Fruit fly (Drosophila melanogaster): ENCODE measurements around the gene ens.
A peak's percentile ranks its signal among the peaks of the same experiment; 100 is the strongest.

The ens gene

dm6 chr3L:4130743-4131142, 3.6 kb downstream of the ens start:
- no peak for TF ChIP-seq psq (GFP tag; optimal IDR thresholded peaks at IDR 0.05)
- no peak for TF ChIP-seq dmrt93B (GFP tag; optimal IDR thresholded peaks at IDR 0.05)
- TF ChIP-seq Hr83 (GFP tag; optimal IDR thresholded peaks at IDR 0.05; ENCODE audit: poor library complexity, severe bottlenecking): no peak
- no peak for TF ChIP-seq usp (GFP tag; optimal IDR thresholded peaks at IDR 0.05)
- TF ChIP-seq CG9705 (GFP tag; optimal IDR thresholded peaks at IDR 0.05): no peak
- TF ChIP-seq h (GFP tag; optimal IDR thresholded peaks at IDR 0.05): no peak
- no peak for TF ChIP-seq br (GFP tag; optimal IDR thresholded peaks at IDR 0.05)
- TF ChIP-seq pan (optimal IDR thresholded peaks at IDR 0.05): no peak
- no peak for TF ChIP-seq sv (GFP tag; optimal IDR thresholded peaks at IDR 0.05)
- no peak for TF ChIP-seq N (GFP tag; optimal IDR thresholded peaks at IDR 0.05)
- TF ChIP-seq dsf (GFP tag; optimal IDR thresholded peaks at IDR 0.05; ENCODE audit: borderline replicate concordance): no peak
- TF ChIP-seq Myc (optimal IDR thresholded peaks at IDR 0.05): no peak
- TF ChIP-seq jim (GFP tag; optimal IDR thresholded peaks at IDR 0.05): no peak
- no peak for TF ChIP-seq foxo (GFP tag; optimal IDR thresholded peaks at IDR 0.05)
- TF ChIP-seq Hr78 (GFP tag; optimal IDR thresholded peaks at IDR 0.05): no peak
- TF ChIP-seq rgr (GFP tag; optimal IDR thresholded peaks at IDR 0.05): no peak
- TF ChIP-seq Mio (GFP tag; optimal IDR thresholded peaks at IDR 0.05): no peak
- no peak for TF ChIP-seq GATAd (GFP tag; optimal IDR thresholded peaks at IDR 0.05)
- TF ChIP-seq ey (GFP tag; optimal IDR thresholded peaks at IDR 0.05): no peak

- peak; percentile 92 for TF ChIP-seq Dfd (GFP tag; optimal IDR thresholded peaks at IDR 0.05)
- TF ChIP-seq sage (GFP tag; optimal IDR thresholded peaks at IDR 0.05): no peak
These were observed 5.8 kb downstream of the ens start for dm6 chr3L:4128579-4128978.

dm6 chr3L:4125709-4126108, 8.6 kb downstream of the ens start:
- TF ChIP-seq jim (GFP tag; optimal IDR thresholded peaks at IDR 0.05): no peak

dm6 chr3L:4122185-4122767, 12.1 kb downstream of the ens start, which contains the start of gene Chd64:
Gene Chd64 (minus strand): TSS chr3L:4122388.
- TF ChIP-seq Abd-B (GFP tag; optimal IDR thresholded peaks at IDR 0.05) (no peak), pan (optimal IDR thresholded peaks at IDR 0.05) (no peak), Hnf4 (GFP tag; optimal IDR thresholded peaks at IDR 0.05) (no peak), tai (GFP tag; optimal IDR thresholded peaks at IDR 0.05) (no peak), sage (GFP tag; optimal IDR thresholded peaks at IDR 0.05) (peak; percentile 73), HLH106 (tag; optimal IDR thresholded peaks at IDR 0.05) (no peak), h (GFP tag; optimal IDR thresholded peaks at IDR 0.05) (peak; percentile 78), dsf (GFP tag; optimal IDR thresholded peaks at IDR 0.05; ENCODE audit: borderline replicate concordance) (no peak), usp (GFP tag; optimal IDR thresholded peaks at IDR 0.05) (no peak), GATAd (GFP tag; optimal IDR thresholded peaks at IDR 0.05) (no peak), N (GFP tag; optimal IDR thresholded peaks at IDR 0.05) (no peak), OdsH (GFP tag; optimal IDR thresholded peaks at IDR 0.05) (peak; percentile 71), Mio (GFP tag; optimal IDR thresholded peaks at IDR 0.05) (no peak), fru (GFP tag; optimal IDR thresholded peaks at IDR 0.05) (peak; percentile 78), Sp1 (GFP tag; optimal IDR thresholded peaks at IDR 0.05) (peak; percentile 72), jim (GFP tag; optimal IDR thresholded peaks at IDR 0.05) (no peak), ey (GFP tag; optimal IDR thresholded peaks at IDR 0.05) (peak; percentile 48), CG32264 (GFP tag; optimal IDR thresholded peaks at IDR 0.05) (peak; percentile 36), brk (GFP tag; optimal IDR thresholded peaks at IDR 0.05) (peak; percentile 69), CG9705 (GFP tag; optimal IDR thresholded peaks at IDR 0.05) (no peak), Vsx2 (GFP tag; optimal IDR thresholded peaks at IDR 0.05; ENCODE audit: partially characterized antibody) (peak; percentile 79), woc (GFP tag; optimal IDR thresholded peaks at IDR 0.05) (peak; percentile 58), Myc (optimal IDR thresholded peaks at IDR 0.05) (no peak), rgr (GFP tag; optimal IDR thresholded peaks at IDR 0.05) (peak; percentile 70), Rel (GFP tag; optimal IDR thresholded peaks at IDR 0.05) (peak; percentile 84), Rel (tag; optimal IDR thresholded peaks at IDR 0.05) (peak; percentile 71), Hr78 (GFP tag; optimal IDR thresholded peaks at IDR 0.05) (no peak), CrebA (GFP tag; optimal IDR thresholded peaks at IDR 0.05; ENCODE audit: borderline replicate concordance) (no peak), foxo (GFP tag; optimal IDR thresholded peaks at IDR 0.05) (no peak), dl (GFP tag; optimal IDR thresholded peaks at IDR 0.05; ENCODE audit: insufficient read depth in 1 of 2, partially characterized antibody in 2 of 2) (no peak), sv (GFP tag; optimal IDR thresholded peaks at IDR 0.05) (no peak), Jra (GFP tag; optimal IDR thresholded peaks at IDR 0.05) (peak; percentile 67), lola (GFP tag; optimal IDR thresholded peaks at IDR 0.05) (no peak), Dif (GFP tag; optimal IDR thresholded peaks at IDR 0.05; ENCODE audit: partially characterized antibody) (peak; percentile 25), psq (GFP tag; optimal IDR thresholded peaks at IDR 0.05) (peak; percentile 54), dmrt93B (GFP tag; optimal IDR thresholded peaks at IDR 0.05) (no peak), Dfd (GFP tag; optimal IDR thresholded peaks at IDR 0.05) (no peak), Hr83 (GFP tag; optimal IDR thresholded peaks at IDR 0.05; ENCODE audit: poor library complexity, severe bottlenecking) (peak; percentile 89), br (GFP tag; optimal IDR thresholded peaks at IDR 0.05) (peak; percentile 67)

All from whole organism, wandering third instar larva.